Worm (Caenorhabditis elegans) whole organism, young adult: ENCODE results near the gene clec-148.
"Not testable (repeated sequence)": the region's sequence is repeated elsewhere in the genome, so short reads cannot be mapped to it uniquely, and the experiment has no call there.

ENCODE experiments used
- T26A5.8 ChIP-seq: sonication (generic microtip); optimal IDR thresholded peaks from 2 replicates; lab custom pipeline; 2016; ENCODE audit warnings: missing genetic modification characterization, missing compliant biosample characterization
- Y67H2A.10 ChIP-seq: fragments of 200-800 bp; sonication (Bioruptor generic); conservative IDR thresholded peaks from 2 replicates; pipeline ENCODE4 v1.3.6; 2022; ENCODE audit warnings: missing genetic modification reagents, missing genetic modification characterization, missing compliant biosample characterization
- akir-1 ChIP-seq: fragments of 200-800 bp; sonication (Bioruptor generic); optimal IDR thresholded peaks from 2 replicates; lab custom pipeline; 2018; ENCODE audit warnings: mild to moderate bottlenecking, missing genetic modification characterization, moderate library complexity, missing compliant biosample characterization
- aptf-2 ChIP-seq: fragments of 200-800 bp; sonication (Bioruptor generic); conservative IDR thresholded peaks from 2 replicates; pipeline ENCODE4 v1.3.6; 2022; ENCODE audit warnings: missing genetic modification reagents, missing genetic modification characterization, missing compliant biosample characterization
- dpl-1 ChIP-seq: fragments of 150-350 bp; optimal IDR thresholded peaks from 2 replicates; lab custom pipeline; 2014; ENCODE audit warnings: missing biosample characterization, missing genetic modification reagents, missing genetic modification characterization
- him-1 ChIP-seq: sonication (generic microtip); optimal IDR thresholded peaks from 2 replicates; lab custom pipeline; 2016; ENCODE audit warnings: missing genotype, missing genetic modification reagents, missing genetic modification characterization, missing compliant biosample characterization
- lin-26 ChIP-seq: fragments of 200-800 bp; sonication (Bioruptor generic); IDR thresholded peaks from 2 replicates; pipeline ENCODE4 v1.3.6; 2022; ENCODE audit warnings: missing genetic modification reagents, missing genetic modification characterization, missing compliant biosample characterization
- madf-8 ChIP-seq: fragments of 200-800 bp; sonication (Bioruptor generic); conservative IDR thresholded peaks from 2 replicates; pipeline ENCODE4 v1.3.6; 2022; ENCODE audit warnings: missing genetic modification reagents, missing genetic modification characterization, missing compliant biosample characterization
- nhr-90 ChIP-seq: sonication (generic microtip); optimal IDR thresholded peaks from 2 replicates; lab custom pipeline; 2016; ENCODE audit warnings: missing genotype, mild to moderate bottlenecking, missing genetic modification characterization, missing compliant biosample characterization
- unc-62 ChIP-seq: fragments of 150-350 bp; optimal IDR thresholded peaks from 2 replicates; lab custom pipeline; 2014; ENCODE audit warnings: missing biosample characterization, missing genetic modification reagents, missing genetic modification characterization

- not testable (repeated sequence) for TF ChIP-seq him-1 (tag; lab: Kevin White, UChicago); dpl-1; akir-1; unc-62 (GFP tag; lab: Kevin White, UChicago); lin-26; nhr-90; aptf-2 (GFP tag; lab: Robert Waterston, UW); T26A5.8; Y67H2A.10 (GFP tag; lab: Robert Waterston, UW); madf-8
Measured at ce11 chrIII:168376-168775, 7.3 kb downstream of the clec-148 start.
